Fruit fly (Drosophila melanogaster): ENCODE data around the gene eIF2A.

The eIF2A gene

dm6 chr3L:21871804-21872203 is 47.3 kb downstream of the eIF2A start:
- TF ChIP-seq CG12605 (GFP tag; IDR thresholded peaks at IDR 0.05) = no peak
- no peak for TF ChIP-seq D1 (tag; optimal IDR thresholded peaks at IDR 0.05)
- no peak for TF ChIP-seq CG8301 (tag; optimal IDR thresholded peaks at IDR 0.05)
- TF ChIP-seq rn (GFP tag; IDR thresholded peaks at IDR 0.05) = no peak
- no peak for TF ChIP-seq Ets98B (GFP tag; IDR thresholded peaks at IDR 0.05)

Measured in whole organism, pupa.